Worm (Caenorhabditis elegans): ENCODE data around the gene Y53G8AR.5.

Gene Y53G8AR.5

ce11 chrIII:3271682-3272081, 25.6 kb upstream of the Y53G8AR.5 start (continued):
- TF ChIP-seq fkh-4 (tag; optimal IDR thresholded peaks at IDR 0.05; ENCODE audit: borderline replicate concordance), result no peak
- no peak for TF ChIP-seq sox-4 (tag; optimal IDR thresholded peaks at IDR 0.05)
- no peak for TF ChIP-seq ama-1 (optimal IDR thresholded peaks at IDR 0.05)
- peak; percentile 36 for TF ChIP-seq elt-2 (tag; optimal IDR thresholded peaks at IDR 0.05)
- peak; percentile 45 for TF ChIP-seq dsc-1 (tag; optimal IDR thresholded peaks at IDR 0.05)
- peak in 2 of 6 experiments; percentile 45 to 60 for TF ChIP-seq elt-3 (tag; optimal IDR thresholded peaks at IDR 0.05)
- TF ChIP-seq pqm-1 (tag; optimal IDR thresholded peaks at IDR 0.05), result no peak
- TF ChIP-seq nhr-85 (tag), result peak; percentile 98
- TF ChIP-seq ceh-82 (tag; optimal IDR thresholded peaks at IDR 0.05), result peak in 1 of 3 experiments; percentile 3
- no peak for TF ChIP-seq vab-15 (tag; optimal IDR thresholded peaks at IDR 0.05)
- TF ChIP-seq fkh-8 (tag; optimal IDR thresholded peaks at IDR 0.05), result no peak
- peak; percentile 54 to 70 for TF ChIP-seq lin-35 (GFP tag; optimal IDR thresholded peaks at IDR 0.05)
- peak in 1 of 2 experiments; percentile 74 for TF ChIP-seq ztf-11 (tag; optimal IDR thresholded peaks at IDR 0.05)
- no peak for TF ChIP-seq ceh-8 (GFP tag; optimal IDR thresholded peaks at IDR 0.05)
- TF ChIP-seq sptf-1 (tag; optimal IDR thresholded peaks at IDR 0.05), result no peak
- TF ChIP-seq lin-15B (tag; optimal IDR thresholded peaks at IDR 0.05), result no peak
- TF ChIP-seq unc-62 (GFP tag; optimal IDR thresholded peaks at IDR 0.05), result no peak
- TF ChIP-seq blmp-1 (tag; optimal IDR thresholded peaks at IDR 0.05), result peak; percentile 50
- peak; percentile 36 for TF ChIP-seq irx-1 (tag; optimal IDR thresholded peaks at IDR 0.05)
- peak in 1 of 2 experiments; percentile 22 for TF ChIP-seq mdl-1 (tag; optimal IDR thresholded peaks at IDR 0.05)
- no peak for TF ChIP-seq zip-4 (GFP tag; optimal IDR thresholded peaks at IDR 0.05)
- peak in 1 of 2 experiments; percentile 9 for TF ChIP-seq egl-27 (tag; optimal IDR thresholded peaks at IDR 0.05)
- peak; percentile 3 for TF ChIP-seq fkh-10 (GFP tag; optimal IDR thresholded peaks at IDR 0.05)
- TF ChIP-seq tlp-1 (tag; optimal IDR thresholded peaks at IDR 0.05), result no peak
- TF ChIP-seq hlh-17 (GFP tag; optimal IDR thresholded peaks at IDR 0.05; ENCODE audit: borderline replicate concordance), result no peak
- TF ChIP-seq nhr-19 (GFP tag; conservative IDR thresholded peaks at IDR 0.05), result peak; percentile 67
- peak; percentile 58 for TF ChIP-seq sup-37 (GFP tag; optimal IDR thresholded peaks at IDR 0.05)
- no peak for TF ChIP-seq ceh-63 (GFP tag; optimal IDR thresholded peaks at IDR 0.05)
- no peak for TF ChIP-seq lir-3 (tag; optimal IDR thresholded peaks at IDR 0.05; ENCODE audit: poor library complexity)
- TF ChIP-seq mab-9 (GFP tag; IDR thresholded peaks at IDR 0.05), result no peak
- no peak for TF ChIP-seq skn-1 (tag; optimal IDR thresholded peaks at IDR 0.05)
- TF ChIP-seq nhr-11 (tag; optimal IDR thresholded peaks at IDR 0.05), result peak; percentile 47
- TF ChIP-seq unc-30 (tag; optimal IDR thresholded peaks at IDR 0.05), result no peak
- peak; percentile 63 to 66 for TF ChIP-seq lsy-2 (tag; optimal IDR thresholded peaks at IDR 0.05)
- no peak for TF ChIP-seq nhr-237 (tag; optimal IDR thresholded peaks at IDR 0.05)
- peak; percentile 57 for TF ChIP-seq lin-13 (GFP tag; optimal IDR thresholded peaks at IDR 0.05)
- peak; percentile 24 for TF ChIP-seq C16A3.4 (tag; optimal IDR thresholded peaks at IDR 0.05)
- no peak for TF ChIP-seq alr-1 (tag; optimal IDR thresholded peaks at IDR 0.05; ENCODE audit: borderline replicate concordance)
- peak; percentile 70 to 81 for TF ChIP-seq efl-1 (optimal IDR thresholded peaks at IDR 0.05)
- peak; percentile 13 to 92 for TF ChIP-seq efl-1 (GFP tag; optimal IDR thresholded peaks at IDR 0.05 in 1 of 2)
- peak; percentile 54 for TF ChIP-seq ztf-4 (tag; optimal IDR thresholded peaks at IDR 0.05)
- peak; percentile 79 for TF ChIP-seq nhr-20 (tag; optimal IDR thresholded peaks at IDR 0.05)
- TF ChIP-seq isw-1 (GFP tag; IDR thresholded peaks at IDR 0.05), result 0 out of 2 replicates have a peak, but pooled peaks have one; percentile 18
- peak; percentile 41 for TF ChIP-seq xbp-1 (tag; optimal IDR thresholded peaks at IDR 0.05)
- TF ChIP-seq tbx-2 (tag; optimal IDR thresholded peaks at IDR 0.05), result peak; percentile 78
- TF ChIP-seq grh-1 (GFP tag; IDR thresholded peaks at IDR 0.05), result no peak
- TF ChIP-seq mep-1 (tag; optimal IDR thresholded peaks at IDR 0.05), result no peak
- no peak for TF ChIP-seq F16B12.6 (tag; optimal IDR thresholded peaks at IDR 0.05)
- TF ChIP-seq lin-39 (tag; optimal IDR thresholded peaks at IDR 0.05), result peak; percentile 12
- TF ChIP-seq mef-2 (tag; optimal IDR thresholded peaks at IDR 0.05), result no peak
- peak; percentile 33 for TF ChIP-seq unc-86 (tag; optimal IDR thresholded peaks at IDR 0.05)
